Worm (Caenorhabditis elegans) whole organism, L4 larva: ENCODE results near the gene C26E1.2.

Experiments used
- Y48G9A.11 ChIP-seq: fragments of 200-800 bp; sonication (Bioruptor generic); IDR thresholded peaks from 2 replicates; pipeline ENCODE4 v1.3.6; 2022; ENCODE audit warnings: missing genetic modification reagents, missing genetic modification characterization, missing compliant biosample characterization
- aly-2 ChIP-seq: sonication (generic microtip); optimal IDR thresholded peaks from 2 replicates; lab custom pipeline; 2018; ENCODE audit warnings: missing biosample characterization, missing genetic modification characterization
- fos-1 ChIP-seq: fragments of 150-350 bp; optimal IDR thresholded peaks from 2 replicates; lab custom pipeline; 2014; ENCODE audit warnings: missing biosample characterization, missing genetic modification characterization
- nhr-11 ChIP-seq: fragments of 150-350 bp; optimal IDR thresholded peaks from 2 replicates; lab custom pipeline; 2014; ENCODE audit warnings: missing biosample characterization, missing genetic modification characterization
- nhr-237 ChIP-seq: sonication (generic microtip); optimal IDR thresholded peaks from 2 replicates; lab custom pipeline; 2017; ENCODE audit warnings: missing biosample characterization, missing genetic modification characterization
- nhr-48 ChIP-seq: sonication (generic microtip); optimal IDR thresholded peaks from 2 replicates; lab custom pipeline; 2016; ENCODE audit warnings: mild to moderate bottlenecking, missing genetic modification characterization, missing compliant biosample characterization
- rbr-2 ChIP-seq: sonication (generic microtip); optimal IDR thresholded peaks from 2 replicates; lab custom pipeline; 2016; ENCODE audit warnings: missing genotype, missing genetic modification characterization, missing compliant biosample characterization
- unc-130 ChIP-seq: sonication (generic microtip); optimal IDR thresholded peaks from 2 replicates; lab custom pipeline; 2016; ENCODE audit warnings: missing genetic modification reagents, missing genetic modification characterization, missing compliant biosample characterization
- unc-62 ChIP-seq, 3 experiments: fragments of 150-350 bp in 1 of 3; sonication (generic microtip); optimal IDR thresholded peaks in 2 of 3; peaks in 1 of 3; 1 replicate in 1 of 3; 2 replicates in 2 of 3; lab custom pipeline; 2014 to 2017; ENCODE audit warnings: missing biosample characterization in 3 of 3, missing genetic modification characterization in 3 of 3, missing genetic modification reagents in 3 of 3, missing genotype in 1 of 3

DNA sequence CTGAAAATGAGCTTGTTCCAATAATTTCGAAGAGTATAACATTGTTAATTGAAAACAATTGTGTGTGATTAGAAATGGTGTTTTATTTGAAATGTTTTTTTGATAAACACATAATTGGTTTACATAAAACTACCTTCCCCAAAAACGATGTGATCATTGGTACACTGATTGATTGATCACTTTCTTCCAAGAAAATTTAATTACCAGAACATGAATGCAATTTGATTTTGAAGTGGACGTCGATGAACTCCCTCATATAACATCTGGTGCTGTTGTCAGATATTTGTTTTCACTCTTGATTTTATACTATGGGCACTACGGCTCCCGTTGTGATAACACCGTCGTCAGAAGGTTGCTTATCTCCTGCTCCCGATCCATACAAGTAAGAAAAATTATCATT, 15.7 kb downstream of the C26E1.2 start, which contains the start of gene srh-15:
- TF ChIP-seq nhr-48 (no peak), Y48G9A.11 (GFP tag; lab: Robert Waterston, UW) (no peak), nhr-11 (tag; lab: Kevin White, UChicago) (no peak), nhr-237 (no peak), aly-2 (tag; lab: Kevin White, UChicago) (no peak), unc-62 (GFP tag; optimal IDR thresholded peaks at IDR 0.05 in 1 of 2; lab: Kevin White, UChicago) (peak in 1 of 2 experiments; percentile 73), unc-62 (tag; optimal IDR thresholded peaks at IDR 0.05; lab: Kevin White, UChicago) (no peak), fos-1 (tag; lab: Kevin White, UChicago) (no peak), unc-130 (GFP tag; lab: Kevin White, UChicago) (no peak), rbr-2 (tag; lab: Kevin White, UChicago) (no peak)
